Worm (Caenorhabditis elegans): ENCODE measurements around the gene lin-12.
A peak's percentile ranks its signal among the peaks of the same experiment; 100 is the strongest.

Gene lin-12

DNA sequence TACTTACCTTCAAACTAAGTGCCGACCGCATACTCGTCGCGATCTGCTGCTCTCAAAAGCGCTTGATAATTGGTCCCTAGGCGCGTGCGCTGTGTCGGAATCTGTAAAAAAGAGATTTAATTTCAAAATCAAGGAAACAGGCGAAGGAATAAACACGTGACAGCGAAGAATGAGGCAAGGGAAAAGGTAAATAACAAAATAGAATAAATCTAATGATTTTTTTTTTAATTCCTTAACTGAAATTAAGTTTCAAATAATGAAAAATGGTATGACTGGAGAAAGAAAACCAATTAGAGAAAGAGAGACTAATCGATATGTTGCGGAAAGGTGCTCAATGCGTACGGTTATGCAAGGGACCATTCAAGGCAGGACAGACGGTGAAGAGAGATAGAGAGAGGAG lies 37.9 kb upstream of the lin-12 start, which contains the start of gene cya-1:
cya-1 (minus strand) TSS at position 101 of the 400 bp plus-strand sequence.
- no peak for TF ChIP-seq T22C8.4 (GFP tag; IDR thresholded peaks at IDR 0.05)

DNA sequence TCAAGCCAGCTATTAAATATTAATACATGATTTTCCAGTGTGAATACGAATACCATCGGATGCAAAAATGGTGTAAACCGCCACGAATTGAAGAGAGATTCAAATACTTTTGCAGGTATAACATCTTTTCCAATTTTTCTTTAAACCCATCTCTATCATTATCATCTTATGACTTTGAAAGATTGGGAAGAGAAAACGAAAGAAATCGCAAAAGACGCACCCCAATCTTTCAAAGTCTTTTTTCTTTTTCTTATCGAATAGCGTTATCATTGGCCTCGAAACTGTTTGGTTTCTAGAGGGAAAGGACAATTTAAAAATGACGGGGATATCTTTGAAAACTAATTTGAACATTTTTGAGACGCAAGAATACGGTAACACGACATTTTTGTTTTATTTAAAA lies 34.4 kb upstream of the lin-12 start:
- TF ChIP-seq klf-2 (GFP tag; conservative IDR thresholded peaks at IDR 0.05) (no peak), T22C8.4 (GFP tag; IDR thresholded peaks at IDR 0.05) (no peak), cog-1 (tag; optimal IDR thresholded peaks at IDR 0.05) (no peak), med-1 (GFP tag; optimal IDR thresholded peaks at IDR 0.05; ENCODE audit: insufficient read depth) (no peak), ztf-23 (GFP tag; IDR thresholded peaks at IDR 0.05) (no peak), ztf-29 (GFP tag; IDR thresholded peaks at IDR 0.05) (no peak), ref-1 (GFP tag; conservative IDR thresholded peaks at IDR 0.05) (no peak)

DNA sequence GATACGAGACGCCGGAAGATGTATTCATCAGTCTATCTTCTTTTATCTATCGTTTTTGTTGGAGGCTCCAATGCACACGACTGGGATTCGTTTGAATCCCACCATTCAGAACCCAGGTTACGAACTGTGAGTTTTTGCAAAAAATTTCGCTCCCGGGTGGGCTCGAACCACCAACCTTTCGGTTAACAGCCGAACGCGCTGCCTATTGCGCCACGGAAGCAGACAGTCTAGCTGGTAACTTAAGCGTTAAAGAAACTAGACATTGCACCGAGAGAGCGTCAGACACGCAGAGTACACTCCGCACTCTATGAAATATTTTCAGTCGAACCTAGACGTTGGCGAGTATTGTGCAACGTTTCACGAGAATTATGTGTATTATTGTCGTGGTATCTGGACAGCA lies 32.8 kb upstream of the lin-12 start:
- peak; percentile 40; the same call in 1 of the 2 replicates for TF ChIP-seq ztf-29 (GFP tag; IDR thresholded peaks at IDR 0.05)
- TF ChIP-seq T22C8.4 (GFP tag; IDR thresholded peaks at IDR 0.05): peak; percentile 72
- TF ChIP-seq med-1 (GFP tag; optimal IDR thresholded peaks at IDR 0.05; ENCODE audit: insufficient read depth): no peak
- TF ChIP-seq klf-2 (GFP tag; conservative IDR thresholded peaks at IDR 0.05): 0 out of 2 replicates have a peak, but pooled peaks have one; percentile 59
- peak; percentile 62 for TF ChIP-seq ref-1 (GFP tag; conservative IDR thresholded peaks at IDR 0.05)
- TF ChIP-seq flt-1 (GFP tag; IDR thresholded peaks at IDR 0.05): peak; percentile 92
- peak; percentile 87 for TF ChIP-seq tab-1 (GFP tag; IDR thresholded peaks at IDR 0.05)
- peak; percentile 81 for TF ChIP-seq ztf-23 (GFP tag; IDR thresholded peaks at IDR 0.05)
- no peak for TF ChIP-seq cog-1 (tag; optimal IDR thresholded peaks at IDR 0.05)

DNA sequence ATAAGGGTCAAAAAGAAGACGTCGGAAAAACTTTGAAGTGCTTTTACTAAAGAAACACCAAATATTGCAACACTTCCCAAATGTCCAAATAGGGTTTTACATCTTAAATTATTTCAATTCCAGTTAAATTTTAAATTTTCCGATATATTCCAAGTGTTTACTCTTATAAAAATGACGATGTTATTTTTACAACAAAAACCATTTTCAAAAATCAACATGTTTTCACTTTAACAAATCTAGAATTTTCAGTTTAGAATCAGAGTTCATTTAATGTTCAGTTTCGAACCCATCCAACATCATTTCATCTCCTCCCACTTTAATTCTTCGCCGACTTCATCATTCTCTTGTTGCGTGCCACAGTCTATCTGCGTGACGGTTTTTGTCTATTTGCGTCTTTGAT lies 32.4 kb upstream of the lin-12 start, which contains the start of gene dos-1:
dos-1 (plus strand) TSS at position 301 of the 400 bp plus-strand sequence.
- no peak for TF ChIP-seq klf-2 (GFP tag; conservative IDR thresholded peaks at IDR 0.05)
- TF ChIP-seq ztf-23 (GFP tag; IDR thresholded peaks at IDR 0.05): no peak
- TF ChIP-seq flt-1 (GFP tag; IDR thresholded peaks at IDR 0.05): no peak
- TF ChIP-seq tab-1 (GFP tag; IDR thresholded peaks at IDR 0.05): no peak
- TF ChIP-seq ztf-29 (GFP tag; IDR thresholded peaks at IDR 0.05): no peak
- TF ChIP-seq ref-1 (GFP tag; conservative IDR thresholded peaks at IDR 0.05): no peak
- TF ChIP-seq cog-1 (tag; optimal IDR thresholded peaks at IDR 0.05): no peak
- TF ChIP-seq T22C8.4 (GFP tag; IDR thresholded peaks at IDR 0.05): no peak
- TF ChIP-seq med-1 (GFP tag; optimal IDR thresholded peaks at IDR 0.05; ENCODE audit: insufficient read depth): no peak

DNA sequence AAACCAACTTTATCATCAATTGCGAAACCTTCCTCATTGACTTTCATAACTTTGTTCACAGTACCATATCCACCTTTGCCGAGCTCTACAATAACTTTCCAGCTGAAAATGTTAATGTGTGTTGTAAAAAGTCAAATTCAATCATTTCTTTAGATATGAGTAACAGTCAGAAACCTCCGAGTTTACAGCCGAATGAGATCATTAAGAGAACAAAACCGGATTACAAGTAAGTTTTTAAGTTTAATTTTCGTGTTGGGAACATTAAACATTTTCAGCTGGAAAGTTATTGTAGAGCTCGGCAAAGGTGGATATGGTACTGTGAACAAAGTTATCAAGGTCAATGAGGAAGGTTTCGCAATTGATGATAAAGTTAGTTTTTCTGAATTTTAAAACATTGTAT lies 29.9 kb upstream of the lin-12 start, which contains the start of gene ZK507.1:
ZK507.1 (minus strand) TSS at position 101 of the 400 bp plus-strand sequence.
- no peak for TF ChIP-seq klf-2 (GFP tag; conservative IDR thresholded peaks at IDR 0.05)
- no peak for TF ChIP-seq ztf-23 (GFP tag; IDR thresholded peaks at IDR 0.05)
- no peak for TF ChIP-seq cog-1 (tag; optimal IDR thresholded peaks at IDR 0.05)
- TF ChIP-seq T22C8.4 (GFP tag; IDR thresholded peaks at IDR 0.05): no peak
- no peak for TF ChIP-seq tab-1 (GFP tag; IDR thresholded peaks at IDR 0.05)
- no peak for TF ChIP-seq ztf-29 (GFP tag; IDR thresholded peaks at IDR 0.05)
- TF ChIP-seq ref-1 (GFP tag; conservative IDR thresholded peaks at IDR 0.05): no peak
- TF ChIP-seq med-1 (GFP tag; optimal IDR thresholded peaks at IDR 0.05; ENCODE audit: insufficient read depth): no peak
- no peak for TF ChIP-seq flt-1 (GFP tag; IDR thresholded peaks at IDR 0.05)

DNA sequence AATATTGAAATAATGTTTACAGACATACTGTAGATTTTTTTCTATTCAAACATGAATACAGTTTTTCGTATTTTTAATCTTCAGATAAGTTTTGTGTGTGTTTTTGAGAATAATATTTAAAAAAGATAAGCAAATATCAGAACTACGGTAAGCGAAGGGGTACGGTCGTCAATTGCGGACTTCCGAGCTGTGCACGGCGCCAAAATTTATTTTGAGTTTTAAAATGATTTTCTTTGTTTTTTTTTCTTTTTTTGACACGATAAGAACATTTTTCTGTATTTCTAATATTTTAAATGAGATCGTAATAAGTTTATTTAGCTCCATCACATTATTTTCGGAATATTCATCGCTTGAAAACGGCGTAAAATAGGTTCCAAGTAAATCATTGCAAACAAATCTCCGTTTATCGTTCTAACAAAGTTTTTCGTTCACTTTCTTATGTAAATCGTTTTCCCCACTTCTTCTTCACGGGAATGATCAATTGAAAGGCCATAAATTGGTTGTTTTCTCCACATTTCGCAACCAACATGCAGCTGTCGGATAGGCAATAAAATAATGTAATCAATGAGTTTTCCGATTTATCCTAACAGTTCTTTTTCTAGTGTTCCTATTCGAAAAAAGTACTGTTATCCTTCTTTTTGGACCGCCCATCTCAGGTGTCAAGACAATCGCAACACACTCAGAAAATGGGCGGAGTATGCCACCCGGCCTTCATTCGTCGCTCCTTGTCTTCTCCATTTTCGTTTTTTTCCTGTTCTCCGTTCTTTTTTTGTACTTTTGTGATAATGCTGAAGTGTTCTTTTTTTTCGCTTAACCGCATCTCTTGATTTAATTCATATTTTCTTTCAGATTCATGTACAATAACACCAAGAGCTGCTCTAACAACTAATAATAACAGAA lies 20.4 kb upstream of the lin-12 start, which contains the start of gene glp-1:
glp-1 (plus strand) TSS at position 850 of the 900 bp plus-strand sequence.
- TF ChIP-seq ztf-23 (GFP tag; IDR thresholded peaks at IDR 0.05): no peak
- TF ChIP-seq ztf-29 (GFP tag; IDR thresholded peaks at IDR 0.05): no peak
- TF ChIP-seq tab-1 (GFP tag; IDR thresholded peaks at IDR 0.05): no peak
- no peak for TF ChIP-seq klf-2 (GFP tag; conservative IDR thresholded peaks at IDR 0.05)
- TF ChIP-seq flt-1 (GFP tag; IDR thresholded peaks at IDR 0.05): no peak

DNA sequence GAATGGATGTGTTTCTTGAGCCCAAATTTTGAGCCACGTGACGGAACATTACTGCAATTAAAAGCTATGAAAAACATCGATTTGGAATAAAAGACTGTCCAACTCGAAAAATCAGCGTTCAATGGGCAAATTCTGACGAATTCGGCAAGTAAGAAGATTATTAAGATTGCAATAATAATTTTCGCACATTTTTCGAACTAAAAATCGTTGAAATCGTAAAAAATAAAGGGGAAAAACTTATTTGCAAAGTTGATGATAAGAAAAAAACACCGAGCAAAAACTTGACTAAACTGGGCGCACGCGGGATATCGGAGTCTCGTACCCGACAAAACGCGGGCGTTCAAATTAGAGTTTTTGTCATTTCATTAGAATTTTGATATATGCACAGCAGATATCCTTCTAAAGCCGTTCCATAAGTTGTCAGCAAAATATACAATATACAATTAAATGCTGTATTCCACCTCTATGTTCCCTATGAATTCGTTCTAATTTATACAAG lies 18.1 kb upstream of the lin-12 start, which contains the start of the genes mccc-2 and mrpl-44:
mccc-2 (minus strand) TSS at position 51 of the 499 bp plus-strand sequence.
mrpl-44 (minus strand) TSS at position 51 of the 499 bp plus-strand sequence.
- TF ChIP-seq klf-2 (GFP tag; conservative IDR thresholded peaks at IDR 0.05): no peak
- no peak for TF ChIP-seq T22C8.4 (GFP tag; IDR thresholded peaks at IDR 0.05)
- no peak for TF ChIP-seq ref-1 (GFP tag; conservative IDR thresholded peaks at IDR 0.05)
- no peak for TF ChIP-seq ztf-23 (GFP tag; IDR thresholded peaks at IDR 0.05)
- no peak for TF ChIP-seq tab-1 (GFP tag; IDR thresholded peaks at IDR 0.05)
- no peak for TF ChIP-seq cog-1 (tag; optimal IDR thresholded peaks at IDR 0.05)
- TF ChIP-seq flt-1 (GFP tag; IDR thresholded peaks at IDR 0.05): no peak
- no peak for TF ChIP-seq ztf-29 (GFP tag; IDR thresholded peaks at IDR 0.05)
- no peak for TF ChIP-seq med-1 (GFP tag; optimal IDR thresholded peaks at IDR 0.05; ENCODE audit: insufficient read depth)

DNA sequence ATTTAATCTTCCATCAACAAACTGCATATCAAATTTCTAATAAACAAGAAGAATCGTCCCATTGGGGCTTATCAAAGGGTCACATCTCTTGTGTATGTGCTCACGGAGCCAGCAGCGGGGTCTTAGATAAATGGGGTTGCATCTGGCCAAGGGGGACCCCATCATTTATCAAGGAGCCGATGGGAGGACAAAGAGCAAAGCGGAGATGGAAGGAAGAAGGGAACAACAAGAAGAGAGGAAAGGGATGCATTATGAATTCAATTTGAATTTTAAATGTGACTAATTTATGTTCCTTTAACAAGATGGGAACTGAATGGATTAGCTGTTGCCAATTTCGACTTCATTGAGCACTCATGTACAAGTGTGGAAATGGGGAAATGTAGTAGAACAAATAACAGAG lies 13.1 kb upstream of the lin-12 start:
- TF ChIP-seq ztf-23 (GFP tag; IDR thresholded peaks at IDR 0.05) (0 out of 2 replicates have a peak, but pooled peaks have one; percentile 33), T22C8.4 (GFP tag; IDR thresholded peaks at IDR 0.05) (no peak)

DNA sequence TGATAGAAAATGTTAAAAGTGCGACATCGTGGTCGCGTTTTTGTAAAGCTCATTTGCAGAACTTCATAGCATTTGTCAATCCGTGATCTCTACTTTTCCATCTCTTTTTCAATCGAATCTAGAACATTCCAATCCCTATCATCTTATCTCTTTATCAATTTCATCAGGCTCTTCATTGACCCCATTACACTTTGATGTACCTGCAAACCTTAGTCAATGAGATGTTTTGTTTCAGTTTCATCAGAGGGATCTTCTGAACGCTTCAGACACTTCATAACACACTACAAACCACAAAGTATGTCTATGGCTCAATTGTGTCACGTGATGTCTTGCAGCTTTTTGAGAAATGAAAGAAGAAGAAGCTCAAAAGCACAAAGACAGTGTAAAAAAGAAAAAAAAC lies 11.8 kb upstream of the lin-12 start:
- TF ChIP-seq T22C8.4 (GFP tag; IDR thresholded peaks at IDR 0.05) (no peak), ztf-29 (GFP tag; IDR thresholded peaks at IDR 0.05) (no peak), ref-1 (GFP tag; conservative IDR thresholded peaks at IDR 0.05) (no peak), cog-1 (tag; optimal IDR thresholded peaks at IDR 0.05) (no peak), med-1 (GFP tag; optimal IDR thresholded peaks at IDR 0.05; ENCODE audit: insufficient read depth) (no peak), flt-1 (GFP tag; IDR thresholded peaks at IDR 0.05) (no peak), tab-1 (GFP tag; IDR thresholded peaks at IDR 0.05) (no peak), ztf-23 (GFP tag; IDR thresholded peaks at IDR 0.05) (no peak), klf-2 (GFP tag; conservative IDR thresholded peaks at IDR 0.05) (no peak)

All from whole organism, midembryonic.